Worm (Caenorhabditis elegans) whole organism, L4 larva: ENCODE results near the gene srv-9.
A peak's percentile ranks its signal among the peaks of the same experiment; 100 is the strongest.

Experiments
- R02D3.7 ChIP-seq: fragments of 150-350 bp; sonication (generic microtip); optimal IDR thresholded peaks from 3 replicates; lab custom pipeline; 2014; ENCODE audit warnings: missing biosample characterization, missing genetic modification characterization
- ama-1 ChIP-seq: fragments of 150-350 bp; optimal IDR thresholded peaks from 2 replicates; lab custom pipeline; 2014; ENCODE audit warnings: inconsistent platforms, mixed read lengths
- daf-12 ChIP-seq: fragments of 150-350 bp; optimal IDR thresholded peaks from 2 replicates; lab custom pipeline; 2014; ENCODE audit warnings: missing biosample characterization, missing genetic modification reagents, missing genetic modification characterization
- egl-43 ChIP-seq: fragments of 200-800 bp; sonication (Bioruptor generic); IDR thresholded peaks from 2 replicates; pipeline ENCODE4 v1.3.6; 2022; ENCODE audit warnings: missing genetic modification reagents, missing genetic modification characterization, missing compliant biosample characterization
- lir-3 ChIP-seq: sonication (generic microtip); optimal IDR thresholded peaks from 2 replicates; lab custom pipeline; 2016; ENCODE audit warnings: mild to moderate bottlenecking, missing genetic modification characterization, missing compliant biosample characterization
- madf-5 ChIP-seq, 2 experiments: fragments of 200-800 bp; sonication (Bioruptor generic); IDR thresholded peaks; 2 replicates each; pipeline ENCODE4 v1.3.6; 2022; ENCODE audit warnings: missing compliant biosample characterization in 2 of 2, missing genetic modification characterization in 2 of 2
- set-16 ChIP-seq: fragments of 200-800 bp; sonication (Bioruptor generic); IDR thresholded peaks from 2 replicates; pipeline ENCODE4 v1.3.6; 2022; ENCODE audit warnings: missing genetic modification reagents, missing genetic modification characterization, missing compliant biosample characterization
- snpc-4 ChIP-seq: fragments of 150-350 bp; optimal IDR thresholded peaks from 2 replicates; lab custom pipeline; 2014; ENCODE audit warnings: missing biosample characterization, missing genetic modification characterization
- unc-39 ChIP-seq: sonication (generic microtip); optimal IDR thresholded peaks from 2 replicates; lab custom pipeline; 2017; ENCODE audit warnings: missing biosample characterization, missing genetic modification characterization
- unc-62 ChIP-seq, 3 experiments: fragments of 150-350 bp in 1 of 3; sonication (generic microtip); optimal IDR thresholded peaks in 2 of 3; peaks in 1 of 3; 1 replicate in 1 of 3; 2 replicates in 2 of 3; lab custom pipeline; 2014 to 2017; ENCODE audit warnings: missing biosample characterization in 3 of 3, missing genetic modification characterization in 3 of 3, missing genetic modification reagents in 3 of 3, missing genotype in 1 of 3
- zag-1 ChIP-seq: fragments of 150-350 bp; optimal IDR thresholded peaks from 2 replicates; lab custom pipeline; 2014; ENCODE audit warnings: missing biosample characterization, missing genetic modification characterization

- TF ChIP-seq unc-39 (no peak), zag-1 (no peak), egl-43 (GFP tag; lab: Robert Waterston, UW) (no peak), lir-3 (no peak), daf-12 (tag; lab: Kevin White, UChicago) (no peak), madf-5 (GFP tag; IDR thresholded peaks at IDR 0.05; lab: Robert Waterston, UW) (no peak), unc-62 (GFP tag; optimal IDR thresholded peaks at IDR 0.05 in 1 of 2; lab: Kevin White, UChicago) (peak in 1 of 2 experiments; percentile 88), unc-62 (tag; optimal IDR thresholded peaks at IDR 0.05; lab: Kevin White, UChicago) (no peak), snpc-4 (no peak), R02D3.7 (no peak), ama-1 (lab: Kevin White, UChicago) (no peak), set-16 (GFP tag; lab: Robert Waterston, UW) (no peak)
These were observed 31.3 kb downstream of the srv-9 start, which contains the start of gene somi-1 for ce11 chrV:13391378-13392258.
